Worm (Caenorhabditis elegans) whole organism, L4 larva: Measurements from ENCODE around the gene gst-1.

Experiments
- T26A8.4 ChIP-seq: fragments of 200-800 bp; sonication (Bioruptor generic); IDR thresholded peaks from 2 replicates; pipeline ENCODE4 v1.3.6; 2022; ENCODE audit warnings: missing genetic modification characterization, missing compliant biosample characterization
- aly-2 ChIP-seq: sonication (generic microtip); optimal IDR thresholded peaks from 2 replicates; lab custom pipeline; 2018; ENCODE audit warnings: missing biosample characterization, missing genetic modification characterization
- daf-16 ChIP-seq, 3 experiments: sonication (generic microtip); optimal IDR thresholded peaks; 2 replicates each; lab custom pipeline; 2016 to 2017; ENCODE audit warnings: missing genetic modification characterization in 3 of 3, missing genetic modification reagents in 3 of 3, mild to moderate bottlenecking in 2 of 3, missing compliant biosample characterization in 2 of 3, missing biosample characterization in 1 of 3, moderate library complexity in 1 of 3
- dpl-1 ChIP-seq: fragments of 150-350 bp; optimal IDR thresholded peaks from 2 replicates; lab custom pipeline; 2014; ENCODE audit warnings: missing biosample characterization, missing genetic modification reagents, missing genetic modification characterization
- mdl-1 ChIP-seq, 2 experiments: fragments of 150-350 bp in 1 of 2; sonication (generic microtip) in 1 of 2; optimal IDR thresholded peaks; 2 replicates each; lab custom pipeline; 2014 to 2017; ENCODE audit warnings: missing biosample characterization in 2 of 2, missing genetic modification characterization in 2 of 2
- pha-4 ChIP-seq, 2 experiments: fragments of 150-350 bp in 1 of 2; fragments of 200-800 bp in 1 of 2; sonication (Bioruptor generic) in 1 of 2; IDR thresholded peaks in 1 of 2; optimal IDR thresholded peaks in 1 of 2; 2 replicates each; pipeline versions ENCODE4 v1.3.6 to Lab custom; 2014 to 2022; ENCODE audit warnings: missing genetic modification characterization in 2 of 2, missing genetic modification reagents in 2 of 2, missing biosample characterization in 1 of 2, missing compliant biosample characterization in 1 of 2
- unc-39 ChIP-seq: sonication (generic microtip); optimal IDR thresholded peaks from 2 replicates; lab custom pipeline; 2017; ENCODE audit warnings: missing biosample characterization, missing genetic modification characterization
- unc-62 ChIP-seq, 3 experiments: fragments of 150-350 bp in 1 of 3; sonication (generic microtip); optimal IDR thresholded peaks in 2 of 3; peaks in 1 of 3; 1 replicate in 1 of 3; 2 replicates in 2 of 3; lab custom pipeline; 2014 to 2017; ENCODE audit warnings: missing biosample characterization in 3 of 3, missing genetic modification characterization in 3 of 3, missing genetic modification reagents in 3 of 3, missing genotype in 1 of 3

- TF ChIP-seq daf-16 (GFP tag; optimal IDR thresholded peaks at IDR 0.05; lab: Kevin White, UChicago): no peak
- TF ChIP-seq daf-16 (tag; optimal IDR thresholded peaks at IDR 0.05; lab: Kevin White, UChicago): peak; percentile 66
- TF ChIP-seq dpl-1: no peak
- no peak for TF ChIP-seq aly-2
- no peak for TF ChIP-seq mdl-1 (tag; optimal IDR thresholded peaks at IDR 0.05; lab: Kevin White, UChicago)
- no peak for TF ChIP-seq unc-39 (tag; lab: Kevin White, UChicago)
- TF ChIP-seq unc-62 (GFP tag; optimal IDR thresholded peaks at IDR 0.05 in 1 of 2; lab: Kevin White, UChicago): no peak
- no peak for TF ChIP-seq unc-62 (tag; optimal IDR thresholded peaks at IDR 0.05; lab: Kevin White, UChicago)
- no peak for TF ChIP-seq pha-4 (GFP tag; IDR thresholded peaks at IDR 0.05; lab: Robert Waterston, UW)
- no peak for TF ChIP-seq pha-4 (tag; optimal IDR thresholded peaks at IDR 0.05; lab: Kevin White, UChicago)
- TF ChIP-seq T26A8.4: no peak
Measured at ce11 chrIII:9035037-9035436, 24.1 kb upstream of the gst-1 start.
